Fruit fly (Drosophila melanogaster) whole organism, prepupa: ENCODE data around the gene flr.
A peak's percentile ranks its signal among the peaks of the same experiment; 100 is the strongest.

Source experiments
- Blimp-1 ChIP-seq: fragments of 200-800 bp; sonication (Bioruptor generic); optimal IDR thresholded peaks from 3 replicates; lab custom pipeline; 2017; ENCODE audit warnings: missing biosample characterization, missing genetic modification characterization, mild to moderate bottlenecking, moderate library complexity, missing genetic modification reagents
- CG10631 ChIP-seq: fragments of 200-800 bp; sonication (Bioruptor generic); optimal IDR thresholded peaks from 2 replicates; lab custom pipeline; 2016; ENCODE audit warnings: missing biosample characterization, missing genetic modification characterization
- CG11294 ChIP-seq: fragments of 200-800 bp; sonication (Bioruptor generic); IDR thresholded peaks from 2 replicates; pipeline ENCODE4 v1.3.6; 2022; ENCODE audit warnings: missing biosample characterization, missing genetic modification characterization
- CG11762 ChIP-seq: fragments of 200-800 bp; sonication (Bioruptor generic); optimal IDR thresholded peaks from 3 replicates; lab custom pipeline; 2016; ENCODE audit warnings: missing biosample characterization, missing genetic modification characterization; ENCODE audit not compliant: insufficient read depth
- CG11902 ChIP-seq: fragments of 200-800 bp; sonication (Bioruptor generic); optimal IDR thresholded peaks from 3 replicates; lab custom pipeline; 2016; ENCODE audit warnings: missing biosample characterization, missing genetic modification characterization
- CG15336 ChIP-seq: fragments of 200-800 bp; sonication (Bioruptor generic); IDR thresholded peaks from 2 replicates; pipeline ENCODE4 v1.3.6; 2022; ENCODE audit warnings: missing biosample characterization, missing genetic modification characterization
- CG1621 ChIP-seq: fragments of 200-800 bp; sonication (Bioruptor generic); optimal IDR thresholded peaks from 3 replicates; lab custom pipeline; 2018; ENCODE audit warnings: missing biosample characterization, mild to moderate bottlenecking, missing genetic modification characterization
- CG16779 ChIP-seq: fragments of 200-800 bp; sonication (Bioruptor generic); optimal IDR thresholded peaks from 3 replicates; lab custom pipeline; 2017; ENCODE audit warnings: missing biosample characterization, mild to moderate bottlenecking, missing genetic modification characterization
- CG3032 ChIP-seq: fragments of 200-800 bp; optimal IDR thresholded peaks from 2 replicates; lab custom pipeline; 2019; ENCODE audit warnings: missing biosample characterization, mild to moderate bottlenecking, missing genetic modification characterization, moderate library complexity
- CG31627 ChIP-seq: fragments of 200-800 bp; sonication (Bioruptor generic); optimal IDR thresholded peaks from 3 replicates; lab custom pipeline; 2016; ENCODE audit warnings: missing biosample characterization, missing genetic modification characterization
- CG32006 ChIP-seq: fragments of 200-800 bp; sonication (Bioruptor generic); optimal IDR thresholded peaks from 3 replicates; lab custom pipeline; 2017; ENCODE audit warnings: missing biosample characterization, mild to moderate bottlenecking, missing genetic modification characterization
- CG34406 ChIP-seq: fragments of 200-800 bp; sonication (Bioruptor generic); optimal IDR thresholded peaks from 3 replicates; lab custom pipeline; 2016; ENCODE audit warnings: missing biosample characterization, missing genetic modification characterization
- CG4318 ChIP-seq: fragments of 200-800 bp; sonication (Bioruptor generic); optimal IDR thresholded peaks from 3 replicates; lab custom pipeline; 2017; ENCODE audit warnings: missing biosample characterization, mild to moderate bottlenecking, missing genetic modification characterization
- CG6163 ChIP-seq: fragments of 200-800 bp; sonication (Bioruptor generic); IDR thresholded peaks from 3 replicates; pipeline ENCODE4 v1.3.6; 2022; ENCODE audit warnings: missing biosample characterization, missing genetic modification characterization
- CG6276 ChIP-seq: fragments of 200-800 bp; sonication (Bioruptor generic); optimal IDR thresholded peaks from 2 replicates; lab custom pipeline; 2017; ENCODE audit warnings: missing biosample characterization, mild to moderate bottlenecking, missing genetic modification characterization
- CG6792 ChIP-seq: fragments of 200-800 bp; sonication (Bioruptor generic); optimal IDR thresholded peaks from 3 replicates; lab custom pipeline; 2016; ENCODE audit warnings: missing biosample characterization, missing genetic modification characterization
- CG6808 ChIP-seq: fragments of 200-800 bp; sonication (Bioruptor generic); optimal IDR thresholded peaks from 3 replicates; lab custom pipeline; 2017; ENCODE audit warnings: missing biosample characterization, missing genetic modification characterization, mild to moderate bottlenecking, moderate library complexity, missing genetic modification reagents
- CG6854 ChIP-seq: fragments of 200-800 bp; sonication (Bioruptor generic); optimal IDR thresholded peaks from 2 replicates; lab custom pipeline; 2017; ENCODE audit warnings: missing biosample characterization, mild to moderate bottlenecking, missing genetic modification characterization
- CG7368 ChIP-seq: fragments of 200-800 bp; sonication (Bioruptor generic); optimal IDR thresholded peaks from 3 replicates; lab custom pipeline; 2016; ENCODE audit warnings: missing biosample characterization, missing genetic modification characterization
- CG8319 ChIP-seq: fragments of 200-800 bp; sonication (Bioruptor generic); optimal IDR thresholded peaks from 3 replicates; lab custom pipeline; 2016; ENCODE audit warnings: missing biosample characterization, missing genetic modification characterization
- CG8632 ChIP-seq: fragments of 200-800 bp; sonication (Bioruptor generic); optimal IDR thresholded peaks from 3 replicates; lab custom pipeline; 2016; ENCODE audit warnings: missing biosample characterization, missing genetic modification characterization
- CG9139 ChIP-seq: fragments of 200-800 bp; sonication (Bioruptor generic); optimal IDR thresholded peaks from 3 replicates; lab custom pipeline; 2017; ENCODE audit warnings: missing biosample characterization, mild to moderate bottlenecking, missing genetic modification characterization
- Eip75B ChIP-seq: fragments of 200-800 bp; sonication (Bioruptor generic); optimal IDR thresholded peaks from 3 replicates; lab custom pipeline; 2016; ENCODE audit warnings: missing biosample characterization, missing genetic modification characterization
- Eip78C ChIP-seq: fragments of 200-800 bp; sonication (Bioruptor generic); peaks from one replicate; lab custom pipeline; 2016; ENCODE audit warnings: missing biosample characterization, missing genetic modification characterization
- Eip93F ChIP-seq: fragments of 200-800 bp; sonication (Bioruptor generic); optimal IDR thresholded peaks from 2 replicates; lab custom pipeline; 2016; ENCODE audit warnings: missing biosample characterization, mild to moderate bottlenecking, missing genetic modification characterization
- Ets21C ChIP-seq: fragments of 200-800 bp; sonication (Bioruptor generic); optimal IDR thresholded peaks from 3 replicates; lab custom pipeline; 2016; ENCODE audit warnings: missing biosample characterization, missing genetic modification characterization
- Gug ChIP-seq: fragments of 200-800 bp; sonication (Bioruptor generic); IDR thresholded peaks from 2 replicates; pipeline ENCODE4 v1.3.6; 2022; ENCODE audit warnings: missing biosample characterization, missing genetic modification characterization
- Hr39 ChIP-seq: fragments of 200-800 bp; sonication (Bioruptor generic); optimal IDR thresholded peaks from 2 replicates; lab custom pipeline; 2016; ENCODE audit warnings: missing biosample characterization, missing genetic modification characterization
- Hr4 ChIP-seq: fragments of 200-800 bp; sonication (Bioruptor generic); optimal IDR thresholded peaks from 3 replicates; lab custom pipeline; 2016; ENCODE audit warnings: missing biosample characterization, missing genetic modification characterization
- Lpt ChIP-seq: fragments of 200-800 bp; sonication (Bioruptor generic); optimal IDR thresholded peaks from 3 replicates; lab custom pipeline; 2016; ENCODE audit warnings: missing biosample characterization, missing genetic modification characterization
- Met ChIP-seq: fragments of 200-800 bp; sonication (Bioruptor generic); optimal IDR thresholded peaks from 3 replicates; lab custom pipeline; 2016; ENCODE audit warnings: missing biosample characterization, missing genetic modification characterization
- OdsH ChIP-seq: fragments of 200-800 bp; sonication (Bioruptor generic); optimal IDR thresholded peaks from 3 replicates; lab custom pipeline; 2016; ENCODE audit warnings: missing biosample characterization, missing genetic modification characterization
- Smox ChIP-seq: fragments of 200-800 bp; sonication (Bioruptor generic); optimal IDR thresholded peaks from 3 replicates; lab custom pipeline; 2016; ENCODE audit warnings: missing biosample characterization, missing genetic modification characterization
- Sox102F ChIP-seq: fragments of 200-800 bp; sonication (Bioruptor generic); optimal IDR thresholded peaks from 2 replicates; lab custom pipeline; 2016; ENCODE audit warnings: missing biosample characterization, mild to moderate bottlenecking, missing genetic modification characterization
- Sox14 ChIP-seq: fragments of 200-800 bp; sonication (Bioruptor generic); optimal IDR thresholded peaks from 3 replicates; lab custom pipeline; 2016; ENCODE audit warnings: missing biosample characterization, missing genetic modification characterization
- Sox15 ChIP-seq: fragments of 200-800 bp; sonication (Bioruptor generic); optimal IDR thresholded peaks from 3 replicates; lab custom pipeline; 2016; ENCODE audit warnings: missing biosample characterization, missing genetic modification characterization
- achi ChIP-seq: fragments of 200-800 bp; sonication (Bioruptor generic); optimal IDR thresholded peaks from 3 replicates; lab custom pipeline; 2016; ENCODE audit warnings: missing biosample characterization, missing genetic modification characterization
- acj6 ChIP-seq: fragments of 200-800 bp; sonication (Bioruptor generic); optimal IDR thresholded peaks from 3 replicates; lab custom pipeline; 2016; ENCODE audit warnings: missing biosample characterization, missing genetic modification characterization
- cyc ChIP-seq: fragments of 200-800 bp; sonication (Bioruptor generic); optimal IDR thresholded peaks from 3 replicates; lab custom pipeline; 2016; ENCODE audit warnings: missing biosample characterization, missing genetic modification characterization
- dac ChIP-seq: fragments of 200-800 bp; sonication (Bioruptor generic); optimal IDR thresholded peaks from 2 replicates; lab custom pipeline; 2017; ENCODE audit warnings: missing biosample characterization, mild to moderate bottlenecking, missing genetic modification characterization
- dsx ChIP-seq: fragments of 200-800 bp; optimal IDR thresholded peaks from 3 replicates; lab custom pipeline; 2019; ENCODE audit warnings: missing biosample characterization, mild to moderate bottlenecking, missing genetic modification characterization, moderate library complexity; ENCODE audit not compliant: poor library complexity, severe bottlenecking
- eg ChIP-seq: fragments of 200-800 bp; sonication (Bioruptor generic); IDR thresholded peaks from 3 replicates; pipeline ENCODE4 v1.3.6; 2022; ENCODE audit warnings: missing biosample characterization, missing genetic modification characterization
- fd59A ChIP-seq: fragments of 200-800 bp; sonication (Bioruptor generic); optimal IDR thresholded peaks from 2 replicates; lab custom pipeline; 2017; ENCODE audit warnings: missing biosample characterization, mild to moderate bottlenecking, missing genetic modification characterization, missing genetic modification reagents
- fd85E ChIP-seq: fragments of 200-800 bp; sonication (Bioruptor generic); optimal IDR thresholded peaks from 3 replicates; lab custom pipeline; 2016; ENCODE audit warnings: missing biosample characterization, missing genetic modification characterization
- fkh ChIP-seq: fragments of 200-800 bp; sonication (Bioruptor generic); optimal IDR thresholded peaks from 3 replicates; lab custom pipeline; 2017; ENCODE audit warnings: missing biosample characterization, mild to moderate bottlenecking, missing genetic modification characterization, moderate library complexity
- net ChIP-seq: fragments of 200-800 bp; sonication (Bioruptor generic); optimal IDR thresholded peaks from 3 replicates; lab custom pipeline; 2016; ENCODE audit warnings: missing biosample characterization, missing genetic modification characterization
- salr ChIP-seq, 2 experiments: fragments of 200-800 bp; sonication (Bioruptor generic); optimal IDR thresholded peaks; 3 replicates each; lab custom pipeline; 2016 to 2018; ENCODE audit warnings: missing biosample characterization in 2 of 2, missing genetic modification characterization in 2 of 2, mild to moderate bottlenecking in 1 of 2
- spab ChIP-seq: fragments of 200-800 bp; sonication (Bioruptor generic); optimal IDR thresholded peaks from 2 replicates; lab custom pipeline; 2017; ENCODE audit warnings: missing biosample characterization, mild to moderate bottlenecking, missing genetic modification characterization, missing genetic modification reagents
- ss ChIP-seq, 2 experiments: fragments of 200-800 bp; sonication (Bioruptor generic); optimal IDR thresholded peaks; 2 replicates in 1 of 2; 3 replicates in 1 of 2; lab custom pipeline; 2017 to 2018; ENCODE audit warnings: mild to moderate bottlenecking in 2 of 2, missing biosample characterization in 2 of 2, missing genetic modification characterization in 2 of 2, moderate library complexity in 1 of 2
- svp ChIP-seq: fragments of 200-800 bp; sonication (Bioruptor generic); peaks from one replicate; lab custom pipeline; 2016; ENCODE audit warnings: missing biosample characterization, missing genetic modification characterization
- topi ChIP-seq: fragments of 200-800 bp; sonication (Bioruptor generic); optimal IDR thresholded peaks from 3 replicates; lab custom pipeline; 2016; ENCODE audit warnings: missing biosample characterization, missing genetic modification characterization
- vri ChIP-seq: fragments of 200-800 bp; sonication (Bioruptor generic); optimal IDR thresholded peaks from 3 replicates; lab custom pipeline; 2016; ENCODE audit warnings: missing biosample characterization, mild to moderate bottlenecking, missing genetic modification characterization

flr gene

DNA sequence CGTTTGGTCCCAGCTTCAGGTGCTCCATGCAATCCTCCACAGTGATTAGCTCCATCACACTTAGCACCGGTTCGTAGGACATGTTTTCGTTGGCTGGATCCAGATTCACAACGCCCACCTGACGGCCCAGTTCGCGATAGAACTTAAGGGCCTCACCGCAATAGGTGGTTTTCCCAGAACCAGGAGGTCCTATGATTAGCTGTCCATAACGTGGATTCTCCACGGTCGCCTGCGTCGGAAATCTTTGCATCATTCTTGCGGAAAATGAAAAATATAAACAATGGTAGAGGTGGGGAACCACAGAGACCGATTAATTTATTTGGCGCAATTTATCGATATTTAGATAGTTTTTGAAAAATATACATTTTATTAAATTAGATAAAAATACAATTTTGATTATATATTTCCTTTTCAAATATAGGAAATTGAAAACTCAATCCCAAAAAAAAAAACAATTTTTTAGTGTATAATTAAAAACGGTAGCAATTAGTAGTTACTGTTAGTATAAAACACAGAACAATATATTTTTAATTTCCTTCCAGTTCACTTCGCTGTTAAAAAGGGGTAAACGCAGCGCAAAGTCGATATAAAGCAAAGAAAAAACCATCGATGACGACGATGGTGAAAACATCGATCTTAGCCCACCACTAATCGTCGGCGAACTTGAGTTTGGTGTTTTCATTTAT is at the start of gene flr, which contains the start of gene CG10222:
Gene flr (plus strand): TSS at position 644 of the 686 bp plus-strand sequence.
Gene CG10222 (minus strand): TSS at position 254 of the 686 bp plus-strand sequence.
- TF ChIP-seq CG3032: no peak
- no peak for TF ChIP-seq CG15336
- TF ChIP-seq CG32006 (GFP tag; lab: Kevin White, UChicago): no peak
- TF ChIP-seq CG6854: no peak
- peak; percentile 29 for TF ChIP-seq cyc
- TF ChIP-seq dsx (GFP tag; lab: Kevin White, UChicago): no peak
- no peak for TF ChIP-seq Ets21C (GFP tag; lab: Kevin White, UChicago)
- TF ChIP-seq CG11294 (GFP tag; lab: Robert Waterston, UW): no peak
- no peak for TF ChIP-seq CG8319
- TF ChIP-seq CG8632: no peak
- TF ChIP-seq eg (GFP tag; lab: Robert Waterston, UW): 0 out of 3 replicates have a peak, but pooled peaks have one; percentile 15
- TF ChIP-seq dac: no peak
- TF ChIP-seq CG7368 (GFP tag; lab: Kevin White, UChicago): peak; percentile 3
- TF ChIP-seq CG6276 (GFP tag; lab: Kevin White, UChicago): no peak
- TF ChIP-seq CG31627 (GFP tag; lab: Kevin White, UChicago): no peak
- no peak for TF ChIP-seq fd59A (GFP tag; lab: Kevin White, UChicago)
- TF ChIP-seq OdsH: no peak
- TF ChIP-seq achi (GFP tag; lab: Kevin White, UChicago): no peak
- TF ChIP-seq fd85E: no peak
- no peak for TF ChIP-seq Eip93F
- TF ChIP-seq net (GFP tag; lab: Kevin White, UChicago): no peak
- TF ChIP-seq topi (GFP tag; lab: Kevin White, UChicago): no peak
- TF ChIP-seq Smox (GFP tag; lab: Kevin White, UChicago): no peak
- TF ChIP-seq svp (GFP tag; lab: Kevin White, UChicago): peak; percentile 41
- peak; percentile 7 for TF ChIP-seq Hr39 (GFP tag; lab: Kevin White, UChicago)
- TF ChIP-seq CG11902 (GFP tag; lab: Kevin White, UChicago): no peak
- no peak for TF ChIP-seq Blimp-1 (GFP tag; lab: Kevin White, UChicago)
- TF ChIP-seq Hr4 (GFP tag; lab: Kevin White, UChicago): no peak
- TF ChIP-seq Met (GFP tag; lab: Kevin White, UChicago): peak; percentile 24
- peak; percentile 16 for TF ChIP-seq CG11762 (GFP tag; lab: Kevin White, UChicago)
- no peak for TF ChIP-seq Eip78C
- TF ChIP-seq CG1621: no peak
- no peak for TF ChIP-seq fkh (GFP tag; lab: Kevin White, UChicago)
- peak; percentile 24 for TF ChIP-seq CG34406 (GFP tag; lab: Kevin White, UChicago)
- no peak for TF ChIP-seq Eip75B
- no peak for TF ChIP-seq vri
- no peak for TF ChIP-seq CG9139 (GFP tag; lab: Kevin White, UChicago)
- TF ChIP-seq spab (GFP tag; lab: Kevin White, UChicago): no peak
- no peak for TF ChIP-seq CG4318 (GFP tag; lab: Kevin White, UChicago)
- TF ChIP-seq Sox15: no peak
- no peak for TF ChIP-seq CG10631 (GFP tag; lab: Kevin White, UChicago)
- TF ChIP-seq CG6163 (GFP tag; lab: Robert Waterston, UW): no peak
- TF ChIP-seq CG16779 (tag; lab: Kevin White, UChicago): no peak
- TF ChIP-seq acj6: no peak
- TF ChIP-seq ss (GFP tag; optimal IDR thresholded peaks at IDR 0.05; lab: Kevin White, UChicago): no peak
- TF ChIP-seq Lpt (GFP tag; lab: Kevin White, UChicago): peak; percentile 26
- TF ChIP-seq Gug (GFP tag; lab: Robert Waterston, UW): no peak
- no peak for TF ChIP-seq salr (GFP tag; optimal IDR thresholded peaks at IDR 0.05; lab: Kevin White, UChicago)
- peak; percentile 36 for TF ChIP-seq Sox14
- TF ChIP-seq Sox102F (GFP tag; lab: Kevin White, UChicago): no peak
- TF ChIP-seq CG6808 (GFP tag; lab: Kevin White, UChicago): no peak
- no peak for TF ChIP-seq CG6792
